Worm (Caenorhabditis elegans): ENCODE measurements around the gene zyg-12.

- TF ChIP-seq nhr-76 (tag; optimal IDR thresholded peaks at IDR 0.05): no peak
- TF ChIP-seq skn-1 (tag; optimal IDR thresholded peaks at IDR 0.05): no peak
- no peak for TF ChIP-seq lin-39 (tag; optimal IDR thresholded peaks at IDR 0.05)
- no peak for TF ChIP-seq nhr-11 (tag; optimal IDR thresholded peaks at IDR 0.05)
- TF ChIP-seq ztf-4 (tag; optimal IDR thresholded peaks at IDR 0.05): no peak
- no peak for TF ChIP-seq nhr-12 (tag; optimal IDR thresholded peaks at IDR 0.05)
- no peak for TF ChIP-seq unc-62 (GFP tag; optimal IDR thresholded peaks at IDR 0.05)
- TF ChIP-seq nhr-84 (tag; optimal IDR thresholded peaks at IDR 0.05): no peak
- TF ChIP-seq mab-9 (GFP tag; IDR thresholded peaks at IDR 0.05): no peak
- TF ChIP-seq nhr-85 (tag): no peak
- no peak for TF ChIP-seq elt-2 (tag; optimal IDR thresholded peaks at IDR 0.05)
- no peak for TF ChIP-seq dsc-1 (tag; optimal IDR thresholded peaks at IDR 0.05)
Measured at ce11 chrII:5001866-5002265, 52.2 kb downstream of the zyg-12 start.
